Worm (Caenorhabditis elegans) whole organism, L4/young adult: ENCODE measurements around the gene C55B6.4.

ENCODE experiments used
- dao-5 ChIP-seq: sonication (generic microtip); optimal IDR thresholded peaks from 2 replicates; lab custom pipeline; 2016; ENCODE audit warnings: missing genotype, missing genetic modification characterization, moderate library complexity, missing compliant biosample characterization
- him-1 ChIP-seq: sonication (generic microtip); optimal IDR thresholded peaks from 2 replicates; lab custom pipeline; 2016; ENCODE audit warnings: missing genotype, missing genetic modification reagents, missing genetic modification characterization, missing compliant biosample characterization

ce11 chrX:7162764-7163163 lies 24.7 kb downstream of the C55B6.4 start:
- TF ChIP-seq him-1 = no peak
- no peak for TF ChIP-seq dao-5 (tag; lab: Kevin White, UChicago)
